Worm (Caenorhabditis elegans) whole organism, L4 larva: ENCODE data around the gene C15H7.3.
A peak's percentile ranks its signal among the peaks of the same experiment; 100 is the strongest.

Experiments used
- F37D6.2 ChIP-seq: sonication (generic microtip); optimal IDR thresholded peaks from 2 replicates; lab custom pipeline; 2016; ENCODE audit warnings: mild to moderate bottlenecking, missing genetic modification characterization, missing compliant biosample characterization
- F44E2.7 ChIP-seq: fragments of 200-800 bp; sonication (Bioruptor generic); IDR thresholded peaks from 2 replicates; pipeline ENCODE4 v2.1.2; 2022; ENCODE audit warnings: missing genetic modification characterization, missing compliant biosample characterization
- T20F7.1 ChIP-seq: fragments of 200-800 bp; sonication (Bioruptor generic); optimal IDR thresholded peaks from 2 replicates; lab custom pipeline; 2018; ENCODE audit warnings: mild to moderate bottlenecking, missing genetic modification characterization, missing compliant biosample characterization
- Y48G9A.11 ChIP-seq: fragments of 200-800 bp; sonication (Bioruptor generic); IDR thresholded peaks from 2 replicates; pipeline ENCODE4 v1.3.6; 2022; ENCODE audit warnings: missing genetic modification reagents, missing genetic modification characterization, missing compliant biosample characterization
- Y75B8A.6 ChIP-seq: fragments of 200-800 bp; sonication (Bioruptor generic); IDR thresholded peaks from 2 replicates; pipeline ENCODE4 v1.3.6; 2022; ENCODE audit warnings: missing genetic modification reagents, missing genetic modification characterization, missing compliant biosample characterization
- ZK337.2 ChIP-seq: fragments of 200-800 bp; sonication (Bioruptor generic); IDR thresholded peaks from 2 replicates; pipeline ENCODE4 v1.3.6; 2022; ENCODE audit warnings: missing genetic modification reagents, missing genetic modification characterization, missing compliant biosample characterization
- ZK546.5 ChIP-seq, 2 experiments: sonication (generic microtip); optimal IDR thresholded peaks; 2 replicates each; lab custom pipeline; 2017; ENCODE audit warnings: missing biosample characterization in 2 of 2, missing genetic modification characterization in 2 of 2
- aly-2 ChIP-seq: sonication (generic microtip); optimal IDR thresholded peaks from 2 replicates; lab custom pipeline; 2018; ENCODE audit warnings: missing biosample characterization, missing genetic modification characterization
- arid-1 ChIP-seq: fragments of 200-800 bp; sonication (Bioruptor generic); conservative IDR thresholded peaks from 2 replicates; pipeline ENCODE4 v1.3.6; 2022; ENCODE audit warnings: missing genetic modification reagents, missing genetic modification characterization, missing compliant biosample characterization
- ceh-28 ChIP-seq: fragments of 150-350 bp; optimal IDR thresholded peaks from 2 replicates; lab custom pipeline; 2014; ENCODE audit warnings: missing biosample characterization, missing genetic modification reagents, missing genetic modification characterization
- ceh-62 ChIP-seq: sonication (generic microtip); optimal IDR thresholded peaks from 2 replicates; lab custom pipeline; 2017; ENCODE audit warnings: missing biosample characterization, missing genetic modification characterization
- daf-12 ChIP-seq: fragments of 150-350 bp; optimal IDR thresholded peaks from 2 replicates; lab custom pipeline; 2014; ENCODE audit warnings: missing biosample characterization, missing genetic modification reagents, missing genetic modification characterization
- dmd-9 ChIP-seq: fragments of 200-800 bp; sonication (Bioruptor generic); IDR thresholded peaks from 2 replicates; pipeline ENCODE4 v1.3.6; 2022; ENCODE audit warnings: missing genetic modification reagents, missing genetic modification characterization, missing compliant biosample characterization
- dve-1 ChIP-seq: sonication (generic microtip); optimal IDR thresholded peaks from 2 replicates; lab custom pipeline; 2017; ENCODE audit warnings: antibody characterized with exemption, mild to moderate bottlenecking, missing genetic modification characterization, missing compliant biosample characterization; ENCODE audit not compliant: insufficient read depth
- egl-27 ChIP-seq: sonication (generic microtip); optimal IDR thresholded peaks from 3 replicates; lab custom pipeline; 2017; ENCODE audit warnings: missing biosample characterization, missing genetic modification reagents, missing genetic modification characterization
- egl-43 ChIP-seq: fragments of 200-800 bp; sonication (Bioruptor generic); IDR thresholded peaks from 2 replicates; pipeline ENCODE4 v1.3.6; 2022; ENCODE audit warnings: missing genetic modification reagents, missing genetic modification characterization, missing compliant biosample characterization
- fos-1 ChIP-seq: fragments of 150-350 bp; optimal IDR thresholded peaks from 2 replicates; lab custom pipeline; 2014; ENCODE audit warnings: missing biosample characterization, missing genetic modification characterization
- gei-8 ChIP-seq: fragments of 200-800 bp; sonication (Bioruptor generic); optimal IDR thresholded peaks from 2 replicates; lab custom pipeline; 2018; ENCODE audit warnings: mild to moderate bottlenecking, missing genetic modification characterization, missing compliant biosample characterization
- hlh-30 ChIP-seq: sonication (generic microtip); optimal IDR thresholded peaks from 2 replicates; lab custom pipeline; 2017; ENCODE audit warnings: antibody characterized with exemption, mild to moderate bottlenecking, missing genetic modification characterization, missing compliant biosample characterization; ENCODE audit not compliant: insufficient read depth
- hmg-1.1 ChIP-seq: fragments of 200-800 bp; sonication (Bioruptor generic); IDR thresholded peaks from 2 replicates; pipeline ENCODE4 v1.3.6; 2022; ENCODE audit warnings: missing genetic modification reagents, missing genetic modification characterization, missing compliant biosample characterization
- lim-7 ChIP-seq: fragments of 200-800 bp; sonication (Bioruptor generic); IDR thresholded peaks from 2 replicates; pipeline ENCODE4 v1.3.6; 2022; ENCODE audit warnings: missing genetic modification characterization, missing compliant biosample characterization
- lin-1 ChIP-seq: fragments of 200-800 bp; sonication (Bioruptor generic); IDR thresholded peaks from 2 replicates; pipeline ENCODE4 v1.3.6; 2022; ENCODE audit warnings: missing genetic modification reagents, missing genetic modification characterization, missing compliant biosample characterization
- lin-13 ChIP-seq: fragments of 150-350 bp; optimal IDR thresholded peaks from 2 replicates; lab custom pipeline; 2014; ENCODE audit warnings: missing biosample characterization, missing genetic modification reagents, missing genetic modification characterization
- lin-15B ChIP-seq: fragments of 150-350 bp; sonication (generic microtip); optimal IDR thresholded peaks from 3 replicates; lab custom pipeline; 2014; ENCODE audit warnings: missing biosample characterization, missing genetic modification characterization
- lsy-2 ChIP-seq, 2 experiments: fragments of 150-350 bp in 1 of 2; sonication (generic microtip) in 1 of 2; optimal IDR thresholded peaks; 2 replicates each; lab custom pipeline; 2014 to 2017; ENCODE audit warnings: missing biosample characterization in 2 of 2, missing genetic modification characterization in 2 of 2
- madf-9 ChIP-seq: fragments of 200-800 bp; sonication (Bioruptor generic); conservative IDR thresholded peaks from 2 replicates; pipeline ENCODE4 v1.3.6; 2022; ENCODE audit warnings: missing genetic modification reagents, missing genetic modification characterization, missing compliant biosample characterization
- mdl-1 ChIP-seq, 2 experiments: fragments of 150-350 bp in 1 of 2; sonication (generic microtip) in 1 of 2; optimal IDR thresholded peaks; 2 replicates each; lab custom pipeline; 2014 to 2017; ENCODE audit warnings: missing biosample characterization in 2 of 2, missing genetic modification characterization in 2 of 2
- mes-2 ChIP-seq: sonication (generic microtip); optimal IDR thresholded peaks from 2 replicates; lab custom pipeline; 2016; ENCODE audit warnings: missing genotype, mild to moderate bottlenecking, missing genetic modification characterization, missing compliant biosample characterization; ENCODE audit not compliant: poor library complexity, severe bottlenecking
- nhr-10 ChIP-seq: fragments of 150-350 bp; optimal IDR thresholded peaks from 2 replicates; lab custom pipeline; 2014; ENCODE audit warnings: missing biosample characterization, missing genetic modification characterization
- nhr-102 ChIP-seq: sonication (generic microtip); optimal IDR thresholded peaks from 2 replicates; lab custom pipeline; 2016; ENCODE audit warnings: mild to moderate bottlenecking, missing genetic modification characterization, moderate library complexity, missing compliant biosample characterization
- nhr-11 ChIP-seq: fragments of 150-350 bp; optimal IDR thresholded peaks from 2 replicates; lab custom pipeline; 2014; ENCODE audit warnings: missing biosample characterization, missing genetic modification characterization
- nhr-237 ChIP-seq: sonication (generic microtip); optimal IDR thresholded peaks from 2 replicates; lab custom pipeline; 2017; ENCODE audit warnings: missing biosample characterization, missing genetic modification characterization
- nhr-6 ChIP-seq: fragments of 150-350 bp; optimal IDR thresholded peaks from 2 replicates; lab custom pipeline; 2014; ENCODE audit warnings: missing biosample characterization, missing genetic modification characterization
- nhr-76 ChIP-seq: fragments of 150-350 bp; optimal IDR thresholded peaks from 2 replicates; lab custom pipeline; 2014; ENCODE audit warnings: missing biosample characterization, missing genetic modification characterization
- nhr-77 ChIP-seq: fragments of 150-350 bp; optimal IDR thresholded peaks from 2 replicates; lab custom pipeline; 2014; ENCODE audit warnings: missing biosample characterization, missing genetic modification characterization
- pqm-1 ChIP-seq: sonication (generic microtip); optimal IDR thresholded peaks from 2 replicates; lab custom pipeline; 2017; ENCODE audit warnings: missing biosample characterization, missing genetic modification characterization
- saeg-2 ChIP-seq: fragments of 200-800 bp; sonication (Bioruptor generic); IDR thresholded peaks from 2 replicates; pipeline ENCODE4 v1.3.6; 2022; ENCODE audit warnings: missing genetic modification reagents, missing genetic modification characterization, missing compliant biosample characterization
- sdz-12 ChIP-seq: fragments of 200-800 bp; sonication (Bioruptor generic); optimal IDR thresholded peaks from 2 replicates; lab custom pipeline; 2018; ENCODE audit warnings: mild to moderate bottlenecking, missing genetic modification characterization, missing compliant biosample characterization
- set-16 ChIP-seq: fragments of 200-800 bp; sonication (Bioruptor generic); IDR thresholded peaks from 2 replicates; pipeline ENCODE4 v1.3.6; 2022; ENCODE audit warnings: missing genetic modification reagents, missing genetic modification characterization, missing compliant biosample characterization
- snpc-4 ChIP-seq: fragments of 150-350 bp; optimal IDR thresholded peaks from 2 replicates; lab custom pipeline; 2014; ENCODE audit warnings: missing biosample characterization, missing genetic modification characterization
- spr-1 ChIP-seq: sonication (generic microtip); optimal IDR thresholded peaks from 2 replicates; lab custom pipeline; 2016; ENCODE audit warnings: mild to moderate bottlenecking, missing genetic modification characterization, missing compliant biosample characterization
- tag-97 ChIP-seq: fragments of 200-800 bp; sonication (Bioruptor generic); IDR thresholded peaks from 2 replicates; pipeline ENCODE4 v1.3.6; 2022; ENCODE audit warnings: missing genetic modification characterization, missing compliant biosample characterization
- unc-130 ChIP-seq: sonication (generic microtip); optimal IDR thresholded peaks from 2 replicates; lab custom pipeline; 2016; ENCODE audit warnings: missing genetic modification reagents, missing genetic modification characterization, missing compliant biosample characterization
- unc-39 ChIP-seq: sonication (generic microtip); optimal IDR thresholded peaks from 2 replicates; lab custom pipeline; 2017; ENCODE audit warnings: missing biosample characterization, missing genetic modification characterization
- unc-62 ChIP-seq, 3 experiments: fragments of 150-350 bp in 1 of 3; sonication (generic microtip); optimal IDR thresholded peaks in 2 of 3; peaks in 1 of 3; 1 replicate in 1 of 3; 2 replicates in 2 of 3; lab custom pipeline; 2014 to 2017; ENCODE audit warnings: missing biosample characterization in 3 of 3, missing genetic modification characterization in 3 of 3, missing genetic modification reagents in 3 of 3, missing genotype in 1 of 3
- vab-7 ChIP-seq: fragments of 200-800 bp; sonication (Bioruptor generic); IDR thresholded peaks from 2 replicates; pipeline ENCODE4 v1.3.6; 2022; ENCODE audit warnings: missing genetic modification reagents, missing genetic modification characterization, missing compliant biosample characterization
- zag-1 ChIP-seq: fragments of 150-350 bp; optimal IDR thresholded peaks from 2 replicates; lab custom pipeline; 2014; ENCODE audit warnings: missing biosample characterization, missing genetic modification characterization
- zfp-2 ChIP-seq: sonication (generic microtip); optimal IDR thresholded peaks from 2 replicates; lab custom pipeline; 2016; ENCODE audit warnings: mild to moderate bottlenecking, missing genetic modification characterization, missing compliant biosample characterization
- zfp-3 ChIP-seq: fragments of 200-800 bp; sonication (Bioruptor generic); conservative IDR thresholded peaks from 2 replicates; pipeline ENCODE4 v1.3.6; 2022; ENCODE audit warnings: missing genetic modification reagents, missing genetic modification characterization, missing compliant biosample characterization
- zip-2 ChIP-seq: fragments of 150-350 bp; optimal IDR thresholded peaks from 2 replicates; lab custom pipeline; 2014; ENCODE audit warnings: missing biosample characterization, missing genetic modification characterization
- ztf-11 ChIP-seq: fragments of 150-350 bp; optimal IDR thresholded peaks from 2 replicates; lab custom pipeline; 2014; ENCODE audit warnings: missing biosample characterization, missing genetic modification characterization

C15H7.3 gene

DNA sequence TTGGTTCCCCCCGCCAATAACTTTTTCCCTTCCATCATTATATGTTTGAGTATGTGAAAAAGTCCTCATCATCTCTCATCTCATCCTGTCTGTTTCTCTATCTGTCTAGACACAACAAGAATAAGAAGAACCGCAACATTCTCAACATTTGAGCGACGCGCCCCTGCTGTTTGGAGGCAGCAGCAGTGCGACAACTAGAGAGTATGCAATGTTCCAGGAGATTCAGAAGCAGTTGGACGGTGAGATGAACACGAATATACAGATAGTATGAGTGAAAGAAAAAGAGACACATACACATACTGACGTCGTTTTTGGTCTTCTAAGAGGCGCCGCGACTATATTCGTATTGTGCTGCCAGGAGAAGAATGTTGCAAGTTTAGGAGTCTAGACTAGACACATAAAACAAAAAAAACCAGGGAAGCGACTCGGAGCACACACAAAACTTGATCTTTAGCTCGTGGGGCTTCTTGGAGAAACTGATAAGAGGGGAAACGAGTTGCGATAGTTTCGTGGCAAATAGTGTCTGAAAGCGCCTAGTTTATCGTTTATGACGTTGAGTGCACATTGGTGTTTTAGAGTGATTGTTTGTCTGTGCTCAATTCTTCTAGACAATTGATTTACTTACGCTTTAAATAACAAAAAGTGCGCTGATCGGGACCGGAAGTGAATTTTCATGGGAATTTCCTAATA is 13.9 kb upstream of the C15H7.3 start (continued):
- TF ChIP-seq nhr-102 (tag; lab: Kevin White, UChicago) (no peak), ceh-62 (no peak), aly-2 (tag; lab: Kevin White, UChicago) (no peak), unc-39 (tag; lab: Kevin White, UChicago) (no peak), gei-8 (peak; percentile 26), lim-7 (GFP tag; lab: Robert Waterston, UW) (no peak), dmd-9 (GFP tag; lab: Robert Waterston, UW) (no peak), sdz-12 (GFP tag; lab: Kevin White, UChicago) (no peak), pqm-1 (tag; lab: Kevin White, UChicago) (peak; percentile 56), F44E2.7 (no peak), zip-2 (tag; lab: Kevin White, UChicago) (no peak), Y48G9A.11 (no peak), nhr-6 (tag; lab: Kevin White, UChicago) (no peak), nhr-10 (tag; lab: Kevin White, UChicago) (no peak), ztf-11 (tag; lab: Kevin White, UChicago) (no peak), spr-1 (no peak), hlh-30 (peak; percentile 17), ZK546.5 (tag; optimal IDR thresholded peaks at IDR 0.05; lab: Kevin White, UChicago) (no peak), lin-1 (0 out of 2 replicates have a peak, but pooled peaks have one; percentile 24), F37D6.2 (tag; lab: Kevin White, UChicago) (peak; percentile 31), Y75B8A.6 (GFP tag; lab: Robert Waterston, UW) (no peak), unc-130 (no peak), arid-1 (GFP tag; lab: Robert Waterston, UW) (0 out of 2 replicates have a peak, but pooled peaks have one; percentile 34), mdl-1 (tag; optimal IDR thresholded peaks at IDR 0.05; lab: Kevin White, UChicago) (no peak), lin-13 (GFP tag; lab: Kevin White, UChicago) (no peak), lsy-2 (tag; optimal IDR thresholded peaks at IDR 0.05; lab: Kevin White, UChicago) (peak in 1 of 2 experiments; percentile 17), dve-1 (peak; percentile 56), tag-97 (GFP tag; lab: Robert Waterston, UW) (no peak), saeg-2 (GFP tag; lab: Robert Waterston, UW) (no peak), daf-12 (tag; lab: Kevin White, UChicago) (no peak), nhr-11 (tag; lab: Kevin White, UChicago) (no peak), madf-9 (no peak), snpc-4 (tag; lab: Kevin White, UChicago) (no peak), lin-15B (tag; lab: Kevin White, UChicago) (no peak), nhr-77 (no peak), zfp-2 (tag; lab: Kevin White, UChicago) (no peak), set-16 (no peak), fos-1 (tag; lab: Kevin White, UChicago) (no peak), hmg-1.1 (GFP tag; lab: Robert Waterston, UW) (peak; percentile 59; the same call in 1 of the 2 replicates), nhr-237 (tag; lab: Kevin White, UChicago) (no peak), mes-2 (no peak), vab-7 (GFP tag; lab: Robert Waterston, UW) (no peak), unc-62 (GFP tag; optimal IDR thresholded peaks at IDR 0.05 in 1 of 2; lab: Kevin White, UChicago) (peak in 1 of 2 experiments; percentile 98), unc-62 (tag; optimal IDR thresholded peaks at IDR 0.05; lab: Kevin White, UChicago) (no peak), T20F7.1 (no peak), egl-27 (tag; lab: Kevin White, UChicago) (no peak), nhr-76 (tag; lab: Kevin White, UChicago) (no peak), zag-1 (tag; lab: Kevin White, UChicago) (no peak), egl-43 (no peak), ZK337.2 (GFP tag; lab: Robert Waterston, UW) (no peak), ceh-28 (no peak), zfp-3 (GFP tag; lab: Robert Waterston, UW) (no peak)
